Worm (Caenorhabditis elegans) whole organism, L1 larva: ENCODE results near the gene ddn-2.

Experiments
- ceh-90 ChIP-seq: sonication (generic microtip); optimal IDR thresholded peaks from 2 replicates; lab custom pipeline; 2016; ENCODE audit warnings: missing genetic modification characterization, missing compliant biosample characterization
- nhr-12 ChIP-seq: sonication (generic microtip); optimal IDR thresholded peaks from 2 replicates; lab custom pipeline; 2017; ENCODE audit warnings: missing biosample characterization, missing genetic modification characterization
- ztf-4 ChIP-seq: fragments of 150-350 bp; optimal IDR thresholded peaks from 2 replicates; lab custom pipeline; 2014; ENCODE audit warnings: missing biosample characterization, missing genetic modification characterization

DNA sequence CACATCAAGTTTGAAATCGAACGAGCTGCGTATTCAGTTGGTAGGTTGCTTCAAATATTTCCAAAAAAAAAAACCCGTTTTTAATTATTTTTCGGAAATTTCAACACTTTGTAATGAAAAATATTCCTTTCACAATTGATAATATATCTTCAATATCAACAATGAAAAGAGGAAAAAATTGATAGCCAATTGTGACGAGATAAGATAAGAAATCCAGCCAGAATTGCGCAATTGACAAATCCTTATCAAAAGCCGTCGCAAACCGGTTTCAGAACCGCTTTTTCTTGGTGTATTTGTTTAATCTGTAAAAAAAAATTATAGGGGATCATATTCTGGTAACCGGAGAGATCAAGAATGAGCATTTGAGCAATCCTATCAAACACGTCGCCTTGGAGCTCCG is 33.6 kb downstream of the ddn-2 start:
- TF ChIP-seq ztf-4 (tag; lab: Kevin White, UChicago), result no peak
- TF ChIP-seq ceh-90 (tag; lab: Kevin White, UChicago), result no peak
- no peak for TF ChIP-seq nhr-12 (tag; lab: Kevin White, UChicago)
